Worm (Caenorhabditis elegans): ENCODE data around the gene fipr-7.

DNA sequence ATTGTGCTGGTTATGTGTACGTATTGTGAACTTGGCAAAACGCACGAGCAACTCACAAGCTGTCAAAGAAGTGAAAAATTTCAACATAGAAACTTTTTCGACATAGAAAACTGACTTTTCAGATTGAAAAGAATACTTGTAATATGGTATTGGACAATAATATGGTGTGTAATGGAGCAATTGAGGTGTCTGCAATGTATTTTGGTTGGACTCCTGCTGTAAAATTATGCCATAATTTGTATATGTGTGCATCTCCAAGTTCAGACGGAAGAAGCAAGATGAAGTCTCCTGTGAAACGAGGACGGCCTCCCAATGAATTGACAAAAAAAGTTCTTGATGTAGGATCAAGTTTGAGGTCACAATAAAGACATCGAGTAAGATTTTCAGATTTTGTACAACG is 45.8 kb upstream of the fipr-7 start:
- TF ChIP-seq nhr-11 (tag; optimal IDR thresholded peaks at IDR 0.05) (no peak), ceh-24 (tag; optimal IDR thresholded peaks at IDR 0.05) (no peak)

Data from whole organism, late embryonic.